Worm (Caenorhabditis elegans) whole organism, L4 larva: ENCODE results near the gene zipt-2.3.

ENCODE experiments used
- ama-1 ChIP-seq: fragments of 150-350 bp; optimal IDR thresholded peaks from 2 replicates; lab custom pipeline; 2014; ENCODE audit warnings: inconsistent platforms, mixed read lengths
- lin-15B ChIP-seq: fragments of 150-350 bp; sonication (generic microtip); optimal IDR thresholded peaks from 3 replicates; lab custom pipeline; 2014; ENCODE audit warnings: missing biosample characterization, missing genetic modification characterization
- snpc-4 ChIP-seq: fragments of 150-350 bp; optimal IDR thresholded peaks from 2 replicates; lab custom pipeline; 2014; ENCODE audit warnings: missing biosample characterization, missing genetic modification characterization
- spr-3 ChIP-seq: fragments of 200-800 bp; sonication (Bioruptor generic); optimal IDR thresholded peaks from 2 replicates; lab custom pipeline; 2018; ENCODE audit warnings: mild to moderate bottlenecking, missing genetic modification characterization, missing compliant biosample characterization
- unc-39 ChIP-seq: sonication (generic microtip); optimal IDR thresholded peaks from 2 replicates; lab custom pipeline; 2017; ENCODE audit warnings: missing biosample characterization, missing genetic modification characterization

DNA sequence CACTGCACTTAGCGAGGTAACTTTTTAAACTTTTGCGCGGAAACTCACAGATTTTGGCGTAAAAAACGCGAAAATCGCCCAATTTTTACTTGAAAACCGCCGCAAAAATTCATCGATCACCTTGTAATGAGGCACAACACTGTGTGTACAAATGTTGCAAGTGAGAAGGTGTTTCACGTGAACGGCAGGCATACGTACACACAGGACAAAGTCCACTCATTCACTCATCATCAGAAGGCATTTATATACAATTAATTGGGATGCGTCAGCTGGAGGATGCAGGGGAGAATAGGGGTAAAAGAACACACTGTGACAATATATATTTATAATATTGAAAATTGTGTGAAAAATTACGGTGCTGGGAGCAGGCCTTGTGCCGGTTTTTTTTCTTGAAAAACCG lies 21.2 kb upstream of the zipt-2.3 start:
- TF ChIP-seq unc-39 (no peak), lin-15B (tag; lab: Kevin White, UChicago) (no peak), spr-3 (GFP tag; lab: Kevin White, UChicago) (no peak), ama-1 (lab: Kevin White, UChicago) (no peak), snpc-4 (tag; lab: Kevin White, UChicago) (no peak)
